Fruit fly (Drosophila melanogaster): Measurements from ENCODE around the gene CG11771.

DNA sequence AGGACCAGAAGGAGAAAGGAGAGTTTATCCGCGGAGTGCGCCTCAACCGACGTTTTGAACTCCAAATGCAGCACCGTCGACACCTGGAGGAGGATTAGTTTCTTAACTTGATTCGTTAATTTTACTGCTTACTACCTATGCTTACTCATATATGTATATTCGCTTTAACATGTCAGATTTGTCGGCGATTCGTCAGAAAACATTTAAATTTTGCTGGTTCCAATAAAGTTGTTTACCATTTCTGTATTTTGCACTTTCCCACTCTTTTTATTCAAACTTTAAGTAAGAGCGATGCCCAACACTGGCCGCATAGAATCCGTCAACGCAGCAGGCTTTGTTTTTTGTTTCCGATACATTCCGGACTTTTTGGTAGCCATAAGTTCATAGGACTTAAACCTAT, 6.9 kb upstream of the CG11771 start, which contains the start of gene Trf4-2:
- TF ChIP-seq pan (optimal IDR thresholded peaks at IDR 0.05) (no peak), CG8478 (optimal IDR thresholded peaks at IDR 0.05) (no peak), psq (optimal IDR thresholded peaks at IDR 0.05) (no peak), EcR (GFP tag; optimal IDR thresholded peaks at IDR 0.05) (no peak), usp (GFP tag; optimal IDR thresholded peaks at IDR 0.05) (no peak), Dll (optimal IDR thresholded peaks at IDR 0.05) (no peak)

All from whole organism.